Worm (Caenorhabditis elegans) whole organism, young adult: ENCODE measurements around the gene F49H6.12.

Experiments used
- B0019.2 ChIP-seq: fragments of 200-800 bp; sonication (Bioruptor generic); conservative IDR thresholded peaks from 2 replicates; pipeline ENCODE4 v1.3.6; 2022; ENCODE audit warnings: missing genetic modification reagents, missing genetic modification characterization, missing compliant biosample characterization
- C17E4.6 ChIP-seq: fragments of 200-800 bp; sonication (Bioruptor generic); IDR thresholded peaks from 2 replicates; pipeline ENCODE4 v1.3.6; 2022; ENCODE audit warnings: missing genetic modification reagents, missing genetic modification characterization, missing compliant biosample characterization
- D2030.7 ChIP-seq: fragments of 200-800 bp; sonication (Bioruptor generic); IDR thresholded peaks from 2 replicates; pipeline ENCODE4 v1.3.6; 2022; ENCODE audit warnings: missing genetic modification reagents, missing genetic modification characterization, missing compliant biosample characterization
- F37B4.10 ChIP-seq: fragments of 200-800 bp; sonication (Bioruptor generic); IDR thresholded peaks from 2 replicates; pipeline ENCODE4 v1.3.6; 2022; ENCODE audit warnings: missing genetic modification characterization, missing compliant biosample characterization
- F39B2.1 ChIP-seq: fragments of 200-800 bp; sonication (Bioruptor generic); IDR thresholded peaks from 2 replicates; pipeline ENCODE4 v1.3.6; 2022; ENCODE audit warnings: missing genetic modification reagents, missing genetic modification characterization, missing compliant biosample characterization
- F49E8.2 ChIP-seq: sonication (generic microtip); optimal IDR thresholded peaks from 3 replicates; lab custom pipeline; 2017; ENCODE audit warnings: missing genetic modification characterization, mild to moderate bottlenecking, missing compliant biosample characterization, antibody characterized with exemption, moderate library complexity; ENCODE audit not compliant: insufficient read depth
- K11D2.4 ChIP-seq: fragments of 200-800 bp; sonication (Bioruptor generic); IDR thresholded peaks from 2 replicates; pipeline ENCODE4 v1.3.6; 2022; ENCODE audit warnings: missing genetic modification reagents, missing genetic modification characterization, missing compliant biosample characterization
- K12H6.12 ChIP-seq: fragments of 200-800 bp; sonication (Bioruptor generic); optimal IDR thresholded peaks from 2 replicates; lab custom pipeline; 2018; ENCODE audit warnings: mild to moderate bottlenecking, missing genetic modification characterization, missing compliant biosample characterization
- Y79H2A.3 ChIP-seq: fragments of 200-800 bp; sonication (Bioruptor generic); conservative IDR thresholded peaks from 2 replicates; pipeline ENCODE4 v1.3.6; 2022; ENCODE audit warnings: missing genetic modification reagents, missing genetic modification characterization, missing compliant biosample characterization
- cebp-2 ChIP-seq: fragments of 200-800 bp; sonication (Bioruptor generic); IDR thresholded peaks from 2 replicates; pipeline ENCODE4 v1.3.6; 2022; ENCODE audit warnings: missing genetic modification characterization, missing compliant biosample characterization
- ceh-58 ChIP-seq: fragments of 200-800 bp; sonication (Bioruptor generic); IDR thresholded peaks from 2 replicates; pipeline ENCODE4 v1.3.6; 2022; ENCODE audit warnings: missing genetic modification characterization, missing compliant biosample characterization
- ceh-79 ChIP-seq: sonication (generic microtip); optimal IDR thresholded peaks from 2 replicates; lab custom pipeline; 2017; ENCODE audit warnings: mild to moderate bottlenecking, missing genetic modification characterization, missing compliant biosample characterization
- die-1 ChIP-seq: sonication (generic microtip); optimal IDR thresholded peaks from 2 replicates; lab custom pipeline; 2016; ENCODE audit warnings: missing genotype, mild to moderate bottlenecking, missing genetic modification characterization, missing compliant biosample characterization
- dox-1 ChIP-seq: fragments of 200-800 bp; sonication (Bioruptor generic); IDR thresholded peaks from 2 replicates; pipeline ENCODE4 v1.3.6; 2022; ENCODE audit warnings: missing genetic modification reagents, missing genetic modification characterization, missing compliant biosample characterization
- dpff-1 ChIP-seq: sonication (generic microtip); optimal IDR thresholded peaks from 2 replicates; lab custom pipeline; 2017; ENCODE audit warnings: mild to moderate bottlenecking, missing genetic modification characterization, missing compliant biosample characterization
- egl-18 ChIP-seq: fragments of 200-800 bp; sonication (Bioruptor generic); IDR thresholded peaks from 2 replicates; pipeline ENCODE4 v1.3.6; 2022; ENCODE audit warnings: missing genetic modification reagents, missing genetic modification characterization, missing compliant biosample characterization
- ekl-4 ChIP-seq: fragments of 200-800 bp; sonication (Bioruptor generic); IDR thresholded peaks from 2 replicates; pipeline ENCODE4 v1.3.6; 2022; ENCODE audit warnings: missing genetic modification reagents, missing genetic modification characterization, missing compliant biosample characterization
- ets-4 ChIP-seq: fragments of 200-800 bp; sonication (Bioruptor generic); optimal IDR thresholded peaks from 2 replicates; lab custom pipeline; 2018; ENCODE audit warnings: mild to moderate bottlenecking, missing genetic modification characterization, missing compliant biosample characterization
- fkh-3 ChIP-seq: sonication (generic microtip); optimal IDR thresholded peaks from 2 replicates; lab custom pipeline; 2016; ENCODE audit warnings: mild to moderate bottlenecking, missing genetic modification characterization, missing compliant biosample characterization
- hlh-26 ChIP-seq: fragments of 200-800 bp; sonication (Bioruptor generic); conservative IDR thresholded peaks from 2 replicates; pipeline ENCODE4 v1.3.6; 2022; ENCODE audit warnings: missing genetic modification reagents, missing genetic modification characterization, missing compliant biosample characterization
- hsf-1 ChIP-seq: fragments of 200-800 bp; sonication (Bioruptor generic); IDR thresholded peaks from 2 replicates; pipeline ENCODE4 v1.3.6; 2022; ENCODE audit warnings: missing genetic modification reagents, missing genetic modification characterization, missing compliant biosample characterization
- let-526 ChIP-seq: fragments of 200-800 bp; sonication (Bioruptor generic); IDR thresholded peaks from 2 replicates; pipeline ENCODE4 v1.3.6; 2022; ENCODE audit warnings: missing genetic modification reagents, missing genetic modification characterization, missing compliant biosample characterization
- lin-35 ChIP-seq, 3 experiments: fragments of 150-350 bp in 2 of 3; sonication (generic microtip) in 1 of 3; optimal IDR thresholded peaks; 2 replicates each; lab custom pipeline; 2014 to 2018; ENCODE audit warnings: missing biosample characterization in 3 of 3, missing genetic modification characterization in 3 of 3, missing genetic modification reagents in 3 of 3
- lin-40 ChIP-seq: sonication (generic microtip); optimal IDR thresholded peaks from 2 replicates; lab custom pipeline; 2016; ENCODE audit warnings: missing genetic modification characterization, mild to moderate bottlenecking, missing compliant biosample characterization, missing genotype, missing genetic modification reagents
- lin-54 ChIP-seq: fragments of 200-800 bp; sonication (Bioruptor generic); optimal IDR thresholded peaks from 2 replicates; lab custom pipeline; 2018; ENCODE audit warnings: mild to moderate bottlenecking, missing genetic modification characterization, missing compliant biosample characterization
- lir-1 ChIP-seq: fragments of 200-800 bp; sonication (Bioruptor generic); conservative IDR thresholded peaks from 2 replicates; pipeline ENCODE4 v1.3.6; 2022; ENCODE audit warnings: missing genetic modification reagents, missing genetic modification characterization, missing compliant biosample characterization
- madf-10 ChIP-seq: sonication (generic microtip); optimal IDR thresholded peaks from 2 replicates; lab custom pipeline; 2016; ENCODE audit warnings: mild to moderate bottlenecking, missing genetic modification characterization, missing compliant biosample characterization
- nfya-1 ChIP-seq: sonication (generic microtip); optimal IDR thresholded peaks from 2 replicates; lab custom pipeline; 2017; ENCODE audit warnings: antibody characterized with exemption, missing compliant biosample characterization, missing genetic modification characterization, borderline replicate concordance; ENCODE audit not compliant: insufficient read depth
- nhr-27 ChIP-seq: fragments of 200-800 bp; sonication (Bioruptor generic); optimal IDR thresholded peaks from 2 replicates; lab custom pipeline; 2018; ENCODE audit warnings: mild to moderate bottlenecking, missing genetic modification characterization, moderate library complexity, missing compliant biosample characterization
- rcor-1 ChIP-seq: fragments of 200-800 bp; sonication (Bioruptor generic); IDR thresholded peaks from 2 replicates; pipeline ENCODE4 v1.3.6; 2022; ENCODE audit warnings: missing genetic modification reagents, missing genetic modification characterization, missing compliant biosample characterization
- rpc-1 ChIP-seq, 2 experiments: fragments of 150-350 bp in 1 of 2; sonication (generic microtip) in 1 of 2; optimal IDR thresholded peaks; 2 replicates each; lab custom pipeline; 2014 to 2018; ENCODE audit warnings: missing biosample characterization in 1 of 2, missing genetic modification characterization in 1 of 2, missing genetic modification reagents in 1 of 2, missing genotype in 1 of 2
- snpc-1.1 ChIP-seq: sonication (generic microtip); optimal IDR thresholded peaks from 2 replicates; lab custom pipeline; 2017; ENCODE audit warnings: missing genetic modification characterization, mild to moderate bottlenecking, missing compliant biosample characterization, antibody characterized with exemption, moderate library complexity, missing genotype, missing genetic modification reagents; ENCODE audit not compliant: insufficient read depth
- snpc-3.4 ChIP-seq: sonication (generic microtip); optimal IDR thresholded peaks from 2 replicates; lab custom pipeline; 2017; ENCODE audit warnings: missing genetic modification characterization, mild to moderate bottlenecking, missing compliant biosample characterization, antibody characterized with exemption, moderate library complexity, missing genotype, missing genetic modification reagents
- tbx-9 ChIP-seq: sonication (generic microtip); optimal IDR thresholded peaks from 2 replicates; lab custom pipeline; 2016; ENCODE audit warnings: borderline replicate concordance, missing genetic modification characterization, inconsistent platforms, missing compliant biosample characterization
- ztf-3 ChIP-seq: fragments of 200-800 bp; sonication (Bioruptor generic); optimal IDR thresholded peaks from 2 replicates; lab custom pipeline; 2018; ENCODE audit warnings: mild to moderate bottlenecking, missing genetic modification characterization, missing compliant biosample characterization

The F49H6.12 gene

ce11 chrV:17064676-17065075, 43.4 kb upstream of the F49H6.12 start, which contains the start of gene srh-255:
srh-255 (plus strand) TSS chrV:17064976.
- TF ChIP-seq K12H6.12 (tag; lab: Kevin White, UChicago) (no peak), egl-18 (GFP tag; lab: Robert Waterston, UW) (no peak), lin-35 (GFP tag; optimal IDR thresholded peaks at IDR 0.05; lab: Kevin White, UChicago) (no peak)
- TF ChIP-seq, all 124 proteins: peak for 0

DNA sequence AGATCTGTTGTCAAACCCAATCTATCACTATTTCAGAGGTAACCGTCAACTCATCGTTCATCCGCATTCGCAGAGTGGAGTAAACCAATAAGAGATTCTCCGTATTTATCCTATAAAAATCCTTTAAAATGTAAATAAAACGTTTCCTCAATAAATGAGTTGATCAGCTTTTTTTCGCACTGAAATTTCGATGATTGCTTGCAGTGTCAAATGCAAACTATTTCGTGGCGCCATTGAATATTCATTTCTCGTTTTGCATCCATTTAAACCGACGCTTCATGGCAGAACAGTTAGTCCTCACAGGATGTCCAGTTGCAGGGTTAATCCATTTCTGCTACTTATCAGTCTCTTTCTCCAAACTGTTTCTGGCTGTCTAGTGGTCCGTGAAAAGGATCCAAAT, 40.3 kb upstream of the F49H6.12 start, which contains the start of gene F28B1.9:
F28B1.9 (plus strand) TSS at position 301 of the 400 bp plus-strand sequence.
- TF ChIP-seq D2030.7 (GFP tag; lab: Robert Waterston, UW) (no peak), ekl-4 (GFP tag; lab: Robert Waterston, UW) (no peak), lir-1 (GFP tag; lab: Robert Waterston, UW) (no peak), K12H6.12 (tag; lab: Kevin White, UChicago) (no peak), rcor-1 (GFP tag; lab: Robert Waterston, UW) (no peak), hsf-1 (GFP tag; lab: Robert Waterston, UW) (no peak), dpff-1 (tag; lab: Kevin White, UChicago) (no peak), rpc-1 (optimal IDR thresholded peaks at IDR 0.05; lab: Kevin White, UChicago) (no peak), rpc-1 (tag; optimal IDR thresholded peaks at IDR 0.05; lab: Kevin White, UChicago) (no peak), C17E4.6 (GFP tag; lab: Robert Waterston, UW) (no peak), ztf-3 (GFP tag; lab: Kevin White, UChicago) (no peak), snpc-3.4 (tag; lab: Kevin White, UChicago) (no peak), let-526 (GFP tag; lab: Robert Waterston, UW) (no peak), K11D2.4 (GFP tag; lab: Robert Waterston, UW) (no peak), ceh-79 (tag; lab: Kevin White, UChicago) (no peak), lin-40 (tag; lab: Kevin White, UChicago) (no peak), F39B2.1 (GFP tag; lab: Robert Waterston, UW) (no peak), nfya-1 (no peak), F37B4.10 (GFP tag; lab: Robert Waterston, UW) (no peak), die-1 (tag; lab: Kevin White, UChicago) (no peak)

DNA sequence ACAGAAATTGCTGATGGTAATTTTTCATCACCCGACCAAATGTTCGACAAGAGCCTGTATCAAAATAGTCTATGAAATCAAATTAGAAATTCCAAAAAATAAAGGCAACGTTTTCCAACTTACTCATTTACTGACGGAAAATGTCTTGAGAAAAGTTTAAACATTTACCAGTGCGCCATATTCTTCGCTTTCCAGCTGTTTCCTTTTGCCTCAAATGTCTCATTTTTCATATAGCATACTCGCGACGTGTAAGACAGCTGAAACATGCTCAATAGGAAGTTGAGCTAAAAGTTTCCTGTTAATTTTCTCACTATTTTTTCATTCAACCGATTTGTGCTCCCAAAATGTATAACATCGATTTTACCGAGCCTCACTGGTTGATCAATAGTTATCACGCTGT, 38.7 kb upstream of the F49H6.12 start, which contains the start of gene sri-66:
sri-66 (plus strand) TSS at position 301 of the 400 bp plus-strand sequence.
- TF ChIP-seq B0019.2 (GFP tag; lab: Robert Waterston, UW): no peak
- no peak for TF ChIP-seq dox-1
- no peak for TF ChIP-seq fkh-3
- TF ChIP-seq ets-4: no peak
- no peak for TF ChIP-seq tbx-9 (tag; lab: Kevin White, UChicago)
- TF ChIP-seq ceh-58: no peak
- TF ChIP-seq hsf-1 (GFP tag; lab: Robert Waterston, UW): no peak
- TF ChIP-seq madf-10 (tag; lab: Kevin White, UChicago): no peak
- TF ChIP-seq F49E8.2 (tag; lab: Kevin White, UChicago): no peak
- TF ChIP-seq snpc-1.1: no peak
- TF ChIP-seq lin-54 (GFP tag; lab: Kevin White, UChicago): no peak
- TF ChIP-seq nhr-27: no peak
- no peak for TF ChIP-seq hlh-26 (GFP tag; lab: Robert Waterston, UW)

DNA sequence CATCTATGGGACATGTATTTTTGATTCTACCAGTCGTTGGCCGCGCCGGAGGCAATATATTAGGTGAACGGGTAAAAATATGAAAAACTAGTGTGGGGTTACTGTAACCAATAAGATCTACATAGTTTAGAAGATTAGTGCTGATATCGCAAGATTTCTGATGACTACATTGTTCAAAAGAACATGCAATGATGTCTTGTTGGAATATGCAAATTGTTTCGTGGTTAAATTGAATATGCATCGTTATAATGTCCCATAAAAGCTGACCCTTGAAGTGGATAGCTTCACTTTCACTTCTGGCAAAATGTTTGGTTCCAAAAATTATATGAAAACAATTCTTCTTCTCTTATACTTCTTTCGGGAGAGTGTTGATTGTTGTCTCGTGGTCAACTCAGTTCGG, 23.2 kb upstream of the F49H6.12 start, which contains the start of gene F28B1.2:
F28B1.2 (plus strand) TSS at position 301 of the 400 bp plus-strand sequence.
- TF ChIP-seq Y79H2A.3 (no peak), cebp-2 (GFP tag; lab: Robert Waterston, UW) (no peak), nfya-1 (no peak), lin-54 (GFP tag; lab: Kevin White, UChicago) (no peak)
- TF ChIP-seq, all 124 proteins: peak for 0
